Worm (Caenorhabditis elegans) whole organism, L4 larva: Measurements from ENCODE around the gene T09A12.8.

Source experiments
- F26F4.8 ChIP-seq: fragments of 200-800 bp; sonication (Bioruptor generic); conservative IDR thresholded peaks from 2 replicates; pipeline ENCODE4 v1.3.6; 2022; ENCODE audit warnings: missing genetic modification characterization, missing compliant biosample characterization
- F49E8.2 ChIP-seq: sonication (generic microtip); optimal IDR thresholded peaks from 2 replicates; lab custom pipeline; 2016; ENCODE audit warnings: missing compliant biosample characterization, mild to moderate bottlenecking, missing genetic modification characterization, borderline replicate concordance
- T20F7.1 ChIP-seq: fragments of 200-800 bp; sonication (Bioruptor generic); optimal IDR thresholded peaks from 2 replicates; lab custom pipeline; 2018; ENCODE audit warnings: mild to moderate bottlenecking, missing genetic modification characterization, missing compliant biosample characterization
- Y105C5A.15 ChIP-seq: fragments of 200-800 bp; sonication (Bioruptor generic); IDR thresholded peaks from 2 replicates; pipeline ENCODE4 v1.3.6; 2022; ENCODE audit warnings: missing genetic modification characterization, missing compliant biosample characterization
- aha-1 ChIP-seq: fragments of 150-350 bp; peaks from one replicate; lab custom pipeline; 2014; ENCODE audit warnings: missing biosample characterization, missing genetic modification characterization
- ceh-20 ChIP-seq: fragments of 200-800 bp; sonication (Bioruptor generic); IDR thresholded peaks from 2 replicates; pipeline ENCODE4 v1.3.6; 2022; ENCODE audit warnings: missing genetic modification reagents, missing genetic modification characterization, missing compliant biosample characterization
- ceh-82 ChIP-seq: sonication (generic microtip); optimal IDR thresholded peaks from 2 replicates; lab custom pipeline; 2017; ENCODE audit warnings: missing biosample characterization, missing genetic modification characterization
- daf-16 ChIP-seq, 3 experiments: sonication (generic microtip); optimal IDR thresholded peaks; 2 replicates each; lab custom pipeline; 2016 to 2017; ENCODE audit warnings: missing genetic modification characterization in 3 of 3, missing genetic modification reagents in 3 of 3, mild to moderate bottlenecking in 2 of 3, missing compliant biosample characterization in 2 of 3, missing biosample characterization in 1 of 3, moderate library complexity in 1 of 3
- dmd-6 ChIP-seq: fragments of 200-800 bp; sonication (Bioruptor generic); IDR thresholded peaks from 2 replicates; pipeline ENCODE4 v1.3.6; 2022; ENCODE audit warnings: missing genetic modification reagents, missing genetic modification characterization, missing compliant biosample characterization
- dmd-8 ChIP-seq: fragments of 200-800 bp; sonication (Bioruptor generic); IDR thresholded peaks from 2 replicates; pipeline ENCODE4 v1.3.6; 2022; ENCODE audit warnings: missing genetic modification characterization, missing compliant biosample characterization
- dpl-1 ChIP-seq: fragments of 150-350 bp; optimal IDR thresholded peaks from 2 replicates; lab custom pipeline; 2014; ENCODE audit warnings: missing biosample characterization, missing genetic modification reagents, missing genetic modification characterization
- duxl-1 ChIP-seq: sonication (generic microtip); optimal IDR thresholded peaks from 2 replicates; lab custom pipeline; 2016; ENCODE audit warnings: mild to moderate bottlenecking, missing genetic modification characterization, moderate library complexity, missing compliant biosample characterization; ENCODE audit not compliant: poor library complexity
- dve-1 ChIP-seq: sonication (generic microtip); optimal IDR thresholded peaks from 2 replicates; lab custom pipeline; 2017; ENCODE audit warnings: antibody characterized with exemption, mild to moderate bottlenecking, missing genetic modification characterization, missing compliant biosample characterization; ENCODE audit not compliant: insufficient read depth
- gei-8 ChIP-seq: fragments of 200-800 bp; sonication (Bioruptor generic); optimal IDR thresholded peaks from 2 replicates; lab custom pipeline; 2018; ENCODE audit warnings: mild to moderate bottlenecking, missing genetic modification characterization, missing compliant biosample characterization
- hlh-11 ChIP-seq: fragments of 200-800 bp; sonication (Bioruptor generic); optimal IDR thresholded peaks from 2 replicates; lab custom pipeline; 2018; ENCODE audit warnings: mild to moderate bottlenecking, missing genetic modification characterization, missing compliant biosample characterization
- jun-1 ChIP-seq: fragments of 150-350 bp; optimal IDR thresholded peaks from 2 replicates; lab custom pipeline; 2014; ENCODE audit warnings: missing biosample characterization, missing genetic modification reagents, missing genetic modification characterization
- lim-7 ChIP-seq: fragments of 200-800 bp; sonication (Bioruptor generic); IDR thresholded peaks from 2 replicates; pipeline ENCODE4 v1.3.6; 2022; ENCODE audit warnings: missing genetic modification characterization, missing compliant biosample characterization
- lin-13 ChIP-seq: fragments of 150-350 bp; optimal IDR thresholded peaks from 2 replicates; lab custom pipeline; 2014; ENCODE audit warnings: missing biosample characterization, missing genetic modification reagents, missing genetic modification characterization
- madf-9 ChIP-seq: fragments of 200-800 bp; sonication (Bioruptor generic); conservative IDR thresholded peaks from 2 replicates; pipeline ENCODE4 v1.3.6; 2022; ENCODE audit warnings: missing genetic modification reagents, missing genetic modification characterization, missing compliant biosample characterization
- mep-1 ChIP-seq: fragments of 150-350 bp; sonication (generic microtip); optimal IDR thresholded peaks from 3 replicates; lab custom pipeline; 2014; ENCODE audit warnings: missing biosample characterization, missing genetic modification characterization
- mxl-3 ChIP-seq: fragments of 200-800 bp; sonication (Bioruptor generic); optimal IDR thresholded peaks from 2 replicates; lab custom pipeline; 2018; ENCODE audit warnings: mild to moderate bottlenecking, missing genetic modification characterization, missing compliant biosample characterization
- nhr-102 ChIP-seq: sonication (generic microtip); optimal IDR thresholded peaks from 2 replicates; lab custom pipeline; 2016; ENCODE audit warnings: mild to moderate bottlenecking, missing genetic modification characterization, moderate library complexity, missing compliant biosample characterization
- nhr-237 ChIP-seq: sonication (generic microtip); optimal IDR thresholded peaks from 2 replicates; lab custom pipeline; 2017; ENCODE audit warnings: missing biosample characterization, missing genetic modification characterization
- nhr-28 ChIP-seq: fragments of 150-350 bp; optimal IDR thresholded peaks from 2 replicates; lab custom pipeline; 2014; ENCODE audit warnings: missing biosample characterization, missing genetic modification characterization
- nhr-41 ChIP-seq: fragments of 200-800 bp; sonication (Bioruptor generic); IDR thresholded peaks from 2 replicates; pipeline ENCODE4 v1.3.6; 2022; ENCODE audit warnings: missing genetic modification reagents, missing genetic modification characterization, missing compliant biosample characterization
- nhr-48 ChIP-seq: sonication (generic microtip); optimal IDR thresholded peaks from 2 replicates; lab custom pipeline; 2016; ENCODE audit warnings: mild to moderate bottlenecking, missing genetic modification characterization, missing compliant biosample characterization
- nhr-6 ChIP-seq: fragments of 150-350 bp; optimal IDR thresholded peaks from 2 replicates; lab custom pipeline; 2014; ENCODE audit warnings: missing biosample characterization, missing genetic modification characterization
- nhr-76 ChIP-seq: fragments of 150-350 bp; optimal IDR thresholded peaks from 2 replicates; lab custom pipeline; 2014; ENCODE audit warnings: missing biosample characterization, missing genetic modification characterization
- nhr-77 ChIP-seq: fragments of 150-350 bp; optimal IDR thresholded peaks from 2 replicates; lab custom pipeline; 2014; ENCODE audit warnings: missing biosample characterization, missing genetic modification characterization
- pha-4 ChIP-seq, 2 experiments: fragments of 150-350 bp in 1 of 2; fragments of 200-800 bp in 1 of 2; sonication (Bioruptor generic) in 1 of 2; IDR thresholded peaks in 1 of 2; optimal IDR thresholded peaks in 1 of 2; 2 replicates each; pipeline versions ENCODE4 v1.3.6 to Lab custom; 2014 to 2022; ENCODE audit warnings: missing genetic modification characterization in 2 of 2, missing genetic modification reagents in 2 of 2, missing biosample characterization in 1 of 2, missing compliant biosample characterization in 1 of 2
- pqm-1 ChIP-seq: sonication (generic microtip); optimal IDR thresholded peaks from 2 replicates; lab custom pipeline; 2017; ENCODE audit warnings: missing biosample characterization, missing genetic modification characterization
- sdz-12 ChIP-seq: fragments of 200-800 bp; sonication (Bioruptor generic); optimal IDR thresholded peaks from 2 replicates; lab custom pipeline; 2018; ENCODE audit warnings: mild to moderate bottlenecking, missing genetic modification characterization, missing compliant biosample characterization
- skn-1 ChIP-seq: fragments of 150-350 bp; optimal IDR thresholded peaks from 2 replicates; lab custom pipeline; 2014; ENCODE audit warnings: missing biosample characterization, missing genetic modification characterization
- snpc-1.2 ChIP-seq: fragments of 200-800 bp; sonication (Bioruptor generic); IDR thresholded peaks from 2 replicates; pipeline ENCODE4 v1.3.6; 2022; ENCODE audit warnings: missing genetic modification reagents, missing genetic modification characterization, missing compliant biosample characterization
- spr-1 ChIP-seq: sonication (generic microtip); optimal IDR thresholded peaks from 2 replicates; lab custom pipeline; 2016; ENCODE audit warnings: mild to moderate bottlenecking, missing genetic modification characterization, missing compliant biosample characterization
- spr-3 ChIP-seq: fragments of 200-800 bp; sonication (Bioruptor generic); optimal IDR thresholded peaks from 2 replicates; lab custom pipeline; 2018; ENCODE audit warnings: mild to moderate bottlenecking, missing genetic modification characterization, missing compliant biosample characterization
- tra-1 ChIP-seq: fragments of 200-800 bp; sonication (Bioruptor generic); IDR thresholded peaks from 2 replicates; pipeline ENCODE4 v1.3.6; 2022; ENCODE audit warnings: missing genetic modification reagents, missing genetic modification characterization, missing compliant biosample characterization
- unc-39 ChIP-seq: sonication (generic microtip); optimal IDR thresholded peaks from 2 replicates; lab custom pipeline; 2017; ENCODE audit warnings: missing biosample characterization, missing genetic modification characterization
- unc-62 ChIP-seq, 3 experiments: fragments of 150-350 bp in 1 of 3; sonication (generic microtip); optimal IDR thresholded peaks in 2 of 3; peaks in 1 of 3; 1 replicate in 1 of 3; 2 replicates in 2 of 3; lab custom pipeline; 2014 to 2017; ENCODE audit warnings: missing biosample characterization in 3 of 3, missing genetic modification characterization in 3 of 3, missing genetic modification reagents in 3 of 3, missing genotype in 1 of 3
- zfp-3 ChIP-seq: fragments of 200-800 bp; sonication (Bioruptor generic); conservative IDR thresholded peaks from 2 replicates; pipeline ENCODE4 v1.3.6; 2022; ENCODE audit warnings: missing genetic modification reagents, missing genetic modification characterization, missing compliant biosample characterization
- ztf-7 ChIP-seq: fragments of 150-350 bp; optimal IDR thresholded peaks from 2 replicates; lab custom pipeline; 2014; ENCODE audit warnings: missing biosample characterization, missing genetic modification characterization

Gene T09A12.8

ce11 chrIV:8203555-8203954 is 39.9 kb downstream of the T09A12.8 start:
- TF ChIP-seq spr-1 (tag; lab: Kevin White, UChicago): no peak
- no peak for TF ChIP-seq duxl-1 (tag; lab: Kevin White, UChicago)
- TF ChIP-seq F26F4.8: no peak
- TF ChIP-seq unc-62 (GFP tag; optimal IDR thresholded peaks at IDR 0.05 in 1 of 2; lab: Kevin White, UChicago): peak in 1 of 2 experiments; percentile 96
- no peak for TF ChIP-seq unc-62 (tag; optimal IDR thresholded peaks at IDR 0.05; lab: Kevin White, UChicago)

- TF ChIP-seq nhr-28: no peak
- TF ChIP-seq snpc-1.2 (GFP tag; lab: Robert Waterston, UW): no peak
- no peak for TF ChIP-seq nhr-102 (tag; lab: Kevin White, UChicago)
- peak; percentile 35 for TF ChIP-seq aha-1 (tag; lab: Kevin White, UChicago)
- TF ChIP-seq madf-9 (GFP tag; lab: Robert Waterston, UW): no peak
- TF ChIP-seq zfp-3 (GFP tag; lab: Robert Waterston, UW): no peak
- TF ChIP-seq, all 104 proteins: peak for 1
These were observed 42.4 kb downstream of the T09A12.8 start, which contains the start of gene glrx-22 for ce11 chrIV:8201133-8201532. Gene glrx-22, minus strand, starts transcription at chrIV:8201233.

DNA sequence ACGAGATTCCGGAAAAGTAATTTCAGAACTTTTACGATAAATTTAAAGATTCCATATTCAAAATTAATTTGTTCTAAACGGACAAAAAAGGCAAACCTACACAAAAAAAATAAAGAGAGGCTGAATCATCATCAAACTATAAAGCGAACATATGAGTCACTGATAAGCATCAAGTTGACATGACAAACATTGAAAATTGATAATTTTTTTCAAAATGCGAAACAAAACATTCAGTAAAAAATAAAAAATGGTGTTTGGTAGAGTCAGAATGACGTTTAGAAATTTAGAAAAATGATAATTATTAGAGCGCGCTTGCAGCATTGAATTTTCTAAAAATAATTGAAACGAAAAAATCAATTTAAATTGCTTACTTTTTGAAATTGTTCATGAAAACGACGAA is 43.7 kb downstream of the T09A12.8 start:
- peak; percentile 18 for TF ChIP-seq ztf-7 (tag; lab: Kevin White, UChicago)
- no peak for TF ChIP-seq nhr-41
- no peak for TF ChIP-seq gei-8 (GFP tag; lab: Kevin White, UChicago)
- TF ChIP-seq nhr-76: no peak
- no peak for TF ChIP-seq unc-39 (tag; lab: Kevin White, UChicago)
- no peak for TF ChIP-seq F26F4.8
- no peak for TF ChIP-seq dpl-1 (GFP tag; lab: Kevin White, UChicago)
- no peak for TF ChIP-seq jun-1 (tag; lab: Kevin White, UChicago)
- no peak for TF ChIP-seq dmd-6 (GFP tag; lab: Robert Waterston, UW)
- TF ChIP-seq sdz-12 (GFP tag; lab: Kevin White, UChicago): no peak
- TF ChIP-seq skn-1 (tag; lab: Kevin White, UChicago): no peak
- TF ChIP-seq nhr-6 (tag; lab: Kevin White, UChicago): peak; percentile 59
- no peak for TF ChIP-seq nhr-48 (tag; lab: Kevin White, UChicago)
- TF ChIP-seq nhr-28: peak; percentile 23
- no peak for TF ChIP-seq daf-16 (GFP tag; optimal IDR thresholded peaks at IDR 0.05; lab: Kevin White, UChicago)
- TF ChIP-seq daf-16 (tag; optimal IDR thresholded peaks at IDR 0.05; lab: Kevin White, UChicago): peak; percentile 73
- TF ChIP-seq spr-3 (GFP tag; lab: Kevin White, UChicago): no peak
- peak; percentile 46 for TF ChIP-seq dve-1 (tag; lab: Kevin White, UChicago)
- TF ChIP-seq lin-13 (GFP tag; lab: Kevin White, UChicago): no peak
- no peak for TF ChIP-seq nhr-237
- TF ChIP-seq dmd-8: no peak
- TF ChIP-seq pqm-1: peak; percentile 67
- no peak for TF ChIP-seq ceh-20 (GFP tag; lab: Robert Waterston, UW)
- peak; percentile 50 for TF ChIP-seq nhr-77 (tag; lab: Kevin White, UChicago)
- no peak for TF ChIP-seq tra-1
- no peak for TF ChIP-seq zfp-3 (GFP tag; lab: Robert Waterston, UW)
- no peak for TF ChIP-seq pha-4 (GFP tag; IDR thresholded peaks at IDR 0.05; lab: Robert Waterston, UW)
- no peak for TF ChIP-seq pha-4 (tag; optimal IDR thresholded peaks at IDR 0.05; lab: Kevin White, UChicago)
- TF ChIP-seq mxl-3 (GFP tag; lab: Kevin White, UChicago): no peak
- no peak for TF ChIP-seq F49E8.2 (tag; lab: Kevin White, UChicago)
- peak; percentile 31 for TF ChIP-seq T20F7.1 (GFP tag; lab: Kevin White, UChicago)
- TF ChIP-seq mep-1 (tag; lab: Kevin White, UChicago): peak; percentile 12
- no peak for TF ChIP-seq Y105C5A.15 (GFP tag; lab: Robert Waterston, UW)
- TF ChIP-seq ceh-82 (tag; lab: Kevin White, UChicago): no peak
- no peak for TF ChIP-seq unc-62 (GFP tag; optimal IDR thresholded peaks at IDR 0.05 in 1 of 2; lab: Kevin White, UChicago)
- no peak for TF ChIP-seq unc-62 (tag; optimal IDR thresholded peaks at IDR 0.05; lab: Kevin White, UChicago)
- TF ChIP-seq hlh-11: peak; percentile 40
- TF ChIP-seq lim-7 (GFP tag; lab: Robert Waterston, UW): no peak
